Worm (Caenorhabditis elegans) whole organism, L3 larva: Measurements from ENCODE around the gene Y39G8B.9.

Experiments used
- R02D3.7 ChIP-seq: fragments of 150-350 bp; optimal IDR thresholded peaks from 2 replicates; lab custom pipeline; 2014; ENCODE audit warnings: missing biosample characterization, missing genetic modification characterization
- ZK546.5 ChIP-seq: sonication (generic microtip); optimal IDR thresholded peaks from 2 replicates; lab custom pipeline; 2017; ENCODE audit warnings: missing biosample characterization, missing genetic modification characterization
- ama-1 ChIP-seq: fragments of 150-350 bp; optimal IDR thresholded peaks from 2 replicates; lab custom pipeline; 2018
- ceh-16 ChIP-seq: sonication (generic microtip); optimal IDR thresholded peaks from 2 replicates; lab custom pipeline; 2017; ENCODE audit warnings: missing biosample characterization, missing genetic modification characterization
- ceh-28 ChIP-seq: fragments of 150-350 bp; optimal IDR thresholded peaks from 2 replicates; lab custom pipeline; 2014; ENCODE audit warnings: missing biosample characterization, missing genetic modification reagents, missing genetic modification characterization
- ceh-9 ChIP-seq: sonication (generic microtip); optimal IDR thresholded peaks from 2 replicates; lab custom pipeline; 2018; ENCODE audit warnings: missing biosample characterization, missing genetic modification characterization
- daf-12 ChIP-seq: fragments of 150-350 bp; optimal IDR thresholded peaks from 2 replicates; lab custom pipeline; 2014; ENCODE audit warnings: missing biosample characterization, missing genetic modification reagents, missing genetic modification characterization
- egl-27 ChIP-seq: sonication (generic microtip); optimal IDR thresholded peaks from 4 replicates; lab custom pipeline; 2017; ENCODE audit warnings: missing biosample characterization, missing genetic modification reagents, missing genetic modification characterization
- egl-5 ChIP-seq: fragments of 150-350 bp; optimal IDR thresholded peaks from 2 replicates; lab custom pipeline; 2017; ENCODE audit warnings: missing biosample characterization, missing genetic modification reagents, missing genetic modification characterization, inconsistent platforms
- elt-1 ChIP-seq: fragments of 150-350 bp; optimal IDR thresholded peaks from 2 replicates; lab custom pipeline; 2014; ENCODE audit warnings: missing biosample characterization, missing genetic modification characterization
- elt-2 ChIP-seq: sonication (generic microtip); optimal IDR thresholded peaks from 2 replicates; lab custom pipeline; 2016; ENCODE audit warnings: missing genetic modification reagents, mild to moderate bottlenecking, missing genetic modification characterization, missing compliant biosample characterization
- elt-3 ChIP-seq, 3 experiments: fragments of 150-350 bp in 1 of 3; sonication (generic microtip) in 2 of 3; optimal IDR thresholded peaks; 2 replicates in 2 of 3; 4 replicates in 1 of 3; lab custom pipeline; 2014 to 2017; ENCODE audit warnings: missing biosample characterization in 3 of 3, missing genetic modification characterization in 3 of 3
- fkh-10 ChIP-seq: sonication (generic microtip); optimal IDR thresholded peaks from 2 replicates; lab custom pipeline; 2017; ENCODE audit warnings: missing biosample characterization, missing genetic modification reagents, missing genetic modification characterization
- fos-1 ChIP-seq: fragments of 150-350 bp; optimal IDR thresholded peaks from 2 replicates; lab custom pipeline; 2014; ENCODE audit warnings: missing biosample characterization, missing genetic modification characterization
- hmg-11 ChIP-seq: sonication (generic microtip); optimal IDR thresholded peaks from 2 replicates; lab custom pipeline; 2016; ENCODE audit warnings: missing genetic modification characterization, missing compliant biosample characterization
- jun-1 ChIP-seq: fragments of 150-350 bp; optimal IDR thresholded peaks from 2 replicates; lab custom pipeline; 2014; ENCODE audit warnings: missing biosample characterization, missing genetic modification reagents, missing genetic modification characterization
- lin-15B ChIP-seq: fragments of 150-350 bp; optimal IDR thresholded peaks from 2 replicates; lab custom pipeline; 2014; ENCODE audit warnings: missing biosample characterization, missing genetic modification characterization
- lsy-12 ChIP-seq: sonication (generic microtip); optimal IDR thresholded peaks from 2 replicates; lab custom pipeline; 2016; ENCODE audit warnings: mild to moderate bottlenecking, missing genetic modification characterization, missing compliant biosample characterization
- mdl-1 ChIP-seq: fragments of 150-350 bp; optimal IDR thresholded peaks from 2 replicates; lab custom pipeline; 2014; ENCODE audit warnings: missing biosample characterization, missing genetic modification characterization
- mml-1 ChIP-seq: fragments of 150-350 bp; sonication (generic microtip); optimal IDR thresholded peaks from 3 replicates; lab custom pipeline; 2014; ENCODE audit warnings: missing biosample characterization, missing genetic modification characterization
- nfya-1 ChIP-seq: sonication (generic microtip); optimal IDR thresholded peaks from 2 replicates; lab custom pipeline; 2017; ENCODE audit warnings: missing genetic modification characterization, mild to moderate bottlenecking, missing compliant biosample characterization, antibody characterized with exemption, moderate library complexity; ENCODE audit not compliant: insufficient read depth
- nhr-11 ChIP-seq: fragments of 150-350 bp; optimal IDR thresholded peaks from 2 replicates; lab custom pipeline; 2014; ENCODE audit warnings: missing biosample characterization, missing genetic modification characterization
- nhr-12 ChIP-seq: fragments of 150-350 bp; optimal IDR thresholded peaks from 2 replicates; lab custom pipeline; 2014; ENCODE audit warnings: missing biosample characterization, missing genetic modification characterization
- nhr-23 ChIP-seq: fragments of 150-350 bp; optimal IDR thresholded peaks from 2 replicates; lab custom pipeline; 2014; ENCODE audit warnings: missing biosample characterization, missing genetic modification reagents, missing genetic modification characterization
- nhr-25 ChIP-seq: sonication (generic microtip); optimal IDR thresholded peaks from 2 replicates; lab custom pipeline; 2017; ENCODE audit warnings: missing biosample characterization, missing genetic modification characterization
- nhr-43 ChIP-seq: sonication (generic microtip); optimal IDR thresholded peaks from 2 replicates; lab custom pipeline; 2016; ENCODE audit warnings: mild to moderate bottlenecking, missing genetic modification characterization, missing compliant biosample characterization; ENCODE audit not compliant: poor library complexity, severe bottlenecking
- nhr-67 ChIP-seq: fragments of 150-350 bp; optimal IDR thresholded peaks from 2 replicates; lab custom pipeline; 2014; ENCODE audit warnings: missing biosample characterization, missing genetic modification characterization
- pha-4 ChIP-seq: fragments of 150-350 bp; optimal IDR thresholded peaks from 2 replicates; lab custom pipeline; 2014; ENCODE audit warnings: missing biosample characterization, missing genetic modification reagents, missing genetic modification characterization
- pqm-1 ChIP-seq: fragments of 150-350 bp; optimal IDR thresholded peaks from 2 replicates; lab custom pipeline; 2017; ENCODE audit warnings: missing biosample characterization, missing genetic modification characterization, inconsistent platforms
- tbx-2 ChIP-seq: sonication (generic microtip); optimal IDR thresholded peaks from 2 replicates; lab custom pipeline; 2016; ENCODE audit warnings: mild to moderate bottlenecking, missing genetic modification characterization, missing compliant biosample characterization
- unc-39 ChIP-seq: sonication (generic microtip); optimal IDR thresholded peaks from 4 replicates; lab custom pipeline; 2017; ENCODE audit warnings: missing biosample characterization, missing genetic modification characterization
- unc-62 ChIP-seq: fragments of 150-350 bp; sonication (generic microtip); optimal IDR thresholded peaks from 4 replicates; lab custom pipeline; 2014; ENCODE audit warnings: missing biosample characterization, missing genetic modification reagents, missing genetic modification characterization
- zag-1 ChIP-seq: fragments of 150-350 bp; optimal IDR thresholded peaks from 2 replicates; lab custom pipeline; 2014; ENCODE audit warnings: missing biosample characterization, missing genetic modification characterization
- ztf-11 ChIP-seq: fragments of 150-350 bp; optimal IDR thresholded peaks from 2 replicates; lab custom pipeline; 2014; ENCODE audit warnings: missing biosample characterization, missing genetic modification characterization
- ztf-4 ChIP-seq: fragments of 150-350 bp; optimal IDR thresholded peaks from 2 replicates; lab custom pipeline; 2014; ENCODE audit warnings: missing biosample characterization, missing genetic modification characterization

Y39G8B.9 gene

ce11 chrII:13991741-13992140, 10.6 kb downstream of the Y39G8B.9 start, which contains the start of gene Y39G8B.5:
Y39G8B.5 (minus strand) TSS chrII:13991841.
- TF ChIP-seq mml-1 (no peak), zag-1 (tag; lab: Kevin White, UChicago) (no peak), mdl-1 (tag; lab: Kevin White, UChicago) (no peak), ceh-28 (tag; lab: Kevin White, UChicago) (no peak), ZK546.5 (tag; lab: Kevin White, UChicago) (no peak), fos-1 (tag; lab: Kevin White, UChicago) (no peak), elt-3 (tag; optimal IDR thresholded peaks at IDR 0.05; lab: Kevin White, UChicago) (no peak), nhr-12 (tag; lab: Kevin White, UChicago) (no peak), pqm-1 (tag; lab: Kevin White, UChicago) (no peak), nhr-43 (tag; lab: Kevin White, UChicago) (no peak), unc-39 (tag; lab: Kevin White, UChicago) (no peak), fkh-10 (GFP tag; lab: Kevin White, UChicago) (no peak), R02D3.7 (no peak), ceh-16 (tag; lab: Kevin White, UChicago) (no peak), nhr-23 (tag; lab: Kevin White, UChicago) (no peak), egl-5 (tag; lab: Kevin White, UChicago) (no peak), nhr-25 (no peak), nfya-1 (no peak), pha-4 (tag; lab: Kevin White, UChicago) (no peak)

- no peak for TF ChIP-seq egl-27 (tag; lab: Kevin White, UChicago)
- TF ChIP-seq lsy-12, result no peak
- no peak for TF ChIP-seq R02D3.7
- no peak for TF ChIP-seq ceh-9 (tag; lab: Kevin White, UChicago)
- no peak for TF ChIP-seq nhr-43 (tag; lab: Kevin White, UChicago)
- TF ChIP-seq ceh-16 (tag; lab: Kevin White, UChicago), result no peak
- TF ChIP-seq daf-12 (tag; lab: Kevin White, UChicago), result no peak
- TF ChIP-seq elt-1 (tag; lab: Kevin White, UChicago), result no peak
- TF ChIP-seq jun-1 (tag; lab: Kevin White, UChicago), result no peak
- no peak for TF ChIP-seq ZK546.5 (tag; lab: Kevin White, UChicago)
- TF ChIP-seq nhr-11 (tag; lab: Kevin White, UChicago), result no peak
- no peak for TF ChIP-seq ama-1 (lab: Kevin White, UChicago)
- no peak for TF ChIP-seq ztf-4 (tag; lab: Kevin White, UChicago)
- no peak for TF ChIP-seq tbx-2 (tag; lab: Kevin White, UChicago)
- TF ChIP-seq fkh-10 (GFP tag; lab: Kevin White, UChicago), result no peak
- no peak for TF ChIP-seq lin-15B
- no peak for TF ChIP-seq hmg-11 (tag; lab: Kevin White, UChicago)
- TF ChIP-seq nhr-12 (tag; lab: Kevin White, UChicago), result no peak
Measured at ce11 chrII:13994934-13995333, 13.8 kb downstream of the Y39G8B.9 start, which contains the start of gene Y39G8B.7. Y39G8B.7 (minus strand) TSS chrII:13995034.

ce11 chrII:13997477-13997876, 16.3 kb downstream of the Y39G8B.9 start, which contains the start of gene F01D5.1:
F01D5.1 (minus strand) TSS chrII:13997581.
- TF ChIP-seq elt-2 (tag; lab: Kevin White, UChicago) (peak; percentile 75), ama-1 (lab: Kevin White, UChicago) (no peak), pqm-1 (tag; lab: Kevin White, UChicago) (peak; percentile 64), ztf-4 (tag; lab: Kevin White, UChicago) (no peak), tbx-2 (tag; lab: Kevin White, UChicago) (no peak), R02D3.7 (no peak), nhr-67 (tag; lab: Kevin White, UChicago) (no peak), elt-1 (tag; lab: Kevin White, UChicago) (no peak), ztf-11 (no peak)

- no peak for TF ChIP-seq elt-1 (tag; lab: Kevin White, UChicago)
- peak; percentile 35 for TF ChIP-seq pqm-1 (tag; lab: Kevin White, UChicago)
- TF ChIP-seq ZK546.5 (tag; lab: Kevin White, UChicago), result no peak
- no peak for TF ChIP-seq unc-62 (GFP tag; lab: Kevin White, UChicago)
- TF ChIP-seq, all 47 proteins: peak for 1
Measured at ce11 chrII:13997989-13998388, 16.8 kb downstream of the Y39G8B.9 start.
